Fruit fly (Drosophila melanogaster) whole organism, larva: ENCODE results near the gene Syx18.

Experiments used
- noc ChIP-seq: fragments of 200-800 bp; sonication (Bioruptor generic); optimal IDR thresholded peaks from 3 replicates; lab custom pipeline; 2019; ENCODE audit warnings: missing biosample characterization, mild to moderate bottlenecking, missing genetic modification characterization, moderate library complexity

The Syx18 gene

DNA sequence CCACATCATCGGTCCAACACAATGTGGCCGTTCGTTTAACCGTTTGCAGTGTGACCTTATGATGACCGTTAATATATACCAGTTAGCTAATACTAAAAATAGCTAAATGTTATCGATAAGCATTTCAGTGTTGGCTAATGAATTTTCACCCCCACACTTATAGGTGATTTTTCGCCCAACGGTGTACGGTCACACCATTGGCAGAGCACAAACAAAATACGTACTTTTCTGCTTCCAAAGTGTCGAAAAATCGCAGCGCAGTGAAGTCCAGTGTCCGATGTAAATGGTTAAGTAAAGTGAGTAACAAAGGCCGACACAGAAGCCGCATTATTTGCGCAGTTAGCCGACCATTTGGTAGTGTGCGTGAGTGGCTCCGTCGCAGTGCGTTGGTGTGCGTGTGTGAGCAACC, at the start of gene Syx18, which contains the start of gene atl:
TSS of gene Syx18 (minus strand) at position 46 of the 409 bp plus-strand sequence.
TSS of gene atl (plus strand) at position 155 of the 409 bp plus-strand sequence.
- TF ChIP-seq noc, result no peak

DNA sequence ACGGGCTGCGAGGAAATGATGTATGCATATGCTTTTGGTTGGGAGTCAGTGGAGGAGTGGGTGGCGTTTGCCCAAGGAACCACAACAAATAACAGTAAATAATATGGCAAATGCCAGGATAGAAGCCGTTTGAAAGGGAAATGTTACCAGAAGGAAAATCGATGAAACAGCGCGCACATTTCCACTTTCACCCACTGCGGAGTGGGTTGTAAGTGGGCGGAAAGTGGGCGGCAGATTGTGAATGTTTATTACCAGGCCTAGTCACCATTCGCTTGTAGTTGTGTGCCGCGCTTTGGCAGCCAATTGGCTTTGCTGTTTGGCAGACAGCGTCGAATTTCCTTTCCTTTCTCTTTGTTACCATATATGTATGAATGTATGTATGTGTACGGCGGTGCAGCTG, 46.3 kb upstream of the Syx18 start:
- TF ChIP-seq noc, result no peak

DNA sequence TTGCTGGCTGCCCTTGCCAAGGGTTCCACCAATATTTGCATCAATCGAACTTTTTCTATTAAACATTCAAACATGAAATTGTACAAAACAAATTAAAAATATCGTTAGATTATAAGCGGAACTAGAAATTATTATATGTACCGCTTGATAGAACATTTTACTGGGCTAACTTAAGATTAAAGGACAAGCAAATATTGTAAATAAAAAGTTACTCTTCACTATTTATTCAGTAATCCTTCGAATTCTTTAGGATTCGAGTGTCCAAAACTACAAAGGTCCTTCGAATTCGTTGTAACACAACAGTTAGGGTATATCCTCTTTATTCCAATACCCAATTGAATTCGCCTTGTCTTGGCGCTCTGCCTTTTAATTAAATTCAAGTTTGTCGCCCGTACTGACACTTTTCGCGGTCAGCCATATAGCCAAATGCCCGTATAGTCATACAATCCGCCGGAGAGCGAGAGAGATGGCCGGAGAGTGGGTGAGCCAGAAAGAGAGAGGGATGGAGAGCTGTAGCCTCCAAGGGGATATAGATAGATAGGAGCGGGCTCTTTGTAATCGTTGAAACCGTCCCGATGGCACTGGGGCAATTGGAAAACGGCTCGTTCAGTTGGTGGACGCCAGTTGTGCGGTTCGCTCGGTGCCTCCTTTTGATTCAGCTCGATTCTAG, 42.3 kb upstream of the Syx18 start:
- TF ChIP-seq noc, result no peak

DNA sequence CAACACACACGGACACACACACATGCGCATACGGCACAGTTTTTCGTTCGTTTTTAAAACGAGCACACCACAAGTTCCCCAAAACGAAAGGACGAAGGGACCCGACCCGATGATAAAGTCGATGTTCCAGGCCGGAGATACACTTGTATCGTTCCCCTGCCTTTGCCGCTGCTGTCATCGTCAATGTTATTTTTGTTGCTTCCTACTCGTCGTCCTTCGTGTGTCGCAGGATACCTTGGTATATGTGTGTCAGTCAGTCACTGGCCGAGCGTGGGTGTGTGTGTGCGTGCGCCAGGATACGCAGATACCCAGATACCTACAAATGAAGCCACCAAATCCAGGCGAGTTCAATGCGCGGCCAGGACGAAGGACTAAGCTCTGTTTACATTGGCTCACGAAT, 37.7 kb upstream of the Syx18 start:
- no peak for TF ChIP-seq noc

DNA sequence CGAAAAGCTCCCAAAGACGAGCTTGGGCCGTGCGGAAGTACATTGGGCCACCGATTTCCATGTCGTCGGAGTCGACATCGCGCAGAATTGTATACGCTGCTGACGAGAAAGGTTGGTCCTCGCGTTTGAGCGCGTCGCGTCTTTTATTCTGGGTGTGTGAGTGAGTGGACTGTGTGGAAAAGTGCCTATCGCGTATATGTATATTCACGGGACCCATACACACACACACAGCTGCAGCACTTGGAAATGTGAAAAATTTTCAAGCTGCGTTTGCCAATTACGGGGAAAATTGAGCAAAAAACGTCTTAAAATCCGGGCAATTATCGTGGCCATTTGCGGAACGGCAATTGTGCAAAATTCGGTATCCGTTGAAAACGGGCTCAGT, 37.0 kb upstream of the Syx18 start, which contains the start of gene slo:
TSS of gene slo (plus strand) at position 80 of the 385 bp plus-strand sequence.
- no peak for TF ChIP-seq noc

DNA sequence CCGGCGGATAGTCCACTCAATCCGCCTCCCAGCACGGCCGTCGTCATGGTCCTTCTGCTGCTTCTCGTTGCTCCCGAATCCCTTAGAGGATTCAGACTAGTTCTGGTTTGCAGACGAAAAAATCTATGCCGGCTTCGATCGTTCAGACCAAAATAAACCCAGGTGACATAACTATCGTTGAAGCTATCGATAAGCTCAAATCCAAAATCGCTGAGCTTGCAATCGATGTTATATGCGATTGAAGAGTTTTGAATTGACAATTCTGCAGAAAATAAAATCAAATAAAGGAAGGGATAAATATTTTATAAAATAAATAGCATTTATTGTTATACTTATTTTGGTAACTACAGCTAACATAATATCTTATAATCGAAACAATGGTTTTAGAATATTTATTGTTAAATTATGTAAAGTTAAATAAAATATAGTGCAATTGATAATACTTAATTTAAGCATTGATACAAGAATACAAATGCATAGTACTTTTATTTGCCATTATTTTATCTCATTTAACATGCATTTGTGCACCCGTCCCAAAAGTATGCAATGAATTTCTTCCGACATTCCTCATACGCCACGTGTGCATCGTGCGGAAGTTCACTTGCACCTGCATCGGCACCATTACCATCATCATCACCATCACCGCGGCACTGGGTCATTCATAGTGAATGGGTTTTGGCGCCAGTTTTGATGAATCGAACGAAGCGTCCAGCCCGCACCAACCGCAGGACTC, 36.5 kb upstream of the Syx18 start, which contains the start of gene Ppox:
TSS of gene Ppox (minus strand) at position 173 of the 733 bp plus-strand sequence.
- no peak for TF ChIP-seq noc

DNA sequence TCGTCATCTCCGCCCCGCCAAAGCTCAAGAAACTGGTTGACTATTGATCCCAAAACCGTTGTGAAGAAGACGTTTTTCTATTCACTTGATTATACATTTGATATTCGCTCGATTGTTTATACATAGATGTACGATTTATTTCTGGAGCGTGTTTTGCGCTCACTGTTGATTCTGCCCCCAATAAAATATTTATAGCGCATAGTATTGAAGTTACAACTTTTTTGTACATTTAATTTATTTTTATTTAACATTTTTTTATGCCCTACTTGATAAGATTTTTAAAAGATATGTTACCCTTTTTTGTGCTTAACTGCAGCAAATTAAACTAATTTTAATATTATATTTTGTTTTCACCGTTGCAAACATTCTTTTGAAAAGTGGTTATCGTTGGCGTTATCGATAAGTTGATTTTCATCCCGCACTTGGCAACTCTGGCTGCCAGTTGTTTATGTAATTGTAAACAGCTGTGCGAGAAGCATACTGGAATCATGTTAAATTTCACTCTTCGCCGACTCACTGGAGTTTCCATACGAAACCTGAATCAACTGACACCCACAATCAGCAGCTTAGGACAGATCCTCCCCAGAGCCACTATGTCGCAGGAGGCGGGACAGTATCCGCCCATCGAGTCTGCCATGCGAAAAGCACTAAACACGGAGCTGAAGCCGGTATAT, 33.9 kb upstream of the Syx18 start, which contains the start of gene CG31126:
TSS of gene CG31126 (plus strand) at position 449 of the 674 bp plus-strand sequence.
- TF ChIP-seq noc, result no peak

DNA sequence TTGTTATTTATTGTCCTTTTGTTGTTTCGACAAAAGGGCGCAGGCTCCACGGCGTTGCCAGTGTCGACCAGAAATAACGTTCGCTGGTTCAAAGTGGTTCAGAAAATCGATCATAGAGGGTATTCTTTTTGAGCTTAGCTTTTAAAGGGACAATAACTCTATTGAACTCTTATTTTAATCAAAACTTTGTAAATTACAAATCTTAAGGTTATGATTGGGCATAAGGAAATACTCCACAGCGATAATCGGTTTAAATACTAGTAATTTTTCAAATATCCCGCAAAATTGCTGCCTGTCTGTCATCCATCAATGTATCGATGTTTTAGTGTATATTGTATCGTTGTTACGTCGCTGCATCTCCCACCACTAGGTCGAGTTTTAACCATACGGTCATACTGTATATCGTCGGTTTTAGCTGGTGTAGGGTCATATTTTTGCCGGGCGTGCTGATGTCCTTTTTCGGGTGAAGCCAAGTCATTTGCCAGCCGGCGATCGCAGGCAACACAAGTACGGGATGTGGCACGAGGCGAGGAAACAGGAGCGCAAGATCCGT, 29.5 kb upstream of the Syx18 start, which contains the start of the genes CG31125 and CG6695:
TSS of gene CG31125 (minus strand) at position 51 of the 553 bp plus-strand sequence.
TSS of gene CG6695 (plus strand) at position 391 of the 553 bp plus-strand sequence.
- TF ChIP-seq noc, result no peak

DNA sequence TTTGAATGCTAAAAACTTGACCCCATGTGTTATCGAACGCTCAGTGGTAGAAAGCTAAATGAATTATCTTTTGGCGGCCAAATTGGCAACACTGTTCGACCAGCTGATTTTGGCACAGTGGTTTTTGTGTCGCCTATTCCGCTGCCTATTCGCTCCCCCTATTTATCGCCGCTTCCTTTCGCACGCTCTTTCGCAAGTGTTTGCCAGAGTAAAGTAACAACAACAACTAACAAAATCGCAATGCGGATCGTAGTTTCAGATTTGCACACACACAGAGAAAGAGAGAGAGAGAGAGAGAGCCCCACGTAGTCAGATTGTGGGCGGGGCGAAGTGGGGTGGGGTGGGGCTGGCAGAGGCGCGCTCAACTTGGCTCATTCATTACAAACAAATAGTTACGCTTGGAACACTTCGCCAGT, 25.7 kb upstream of the Syx18 start:
- no peak for TF ChIP-seq noc

DNA sequence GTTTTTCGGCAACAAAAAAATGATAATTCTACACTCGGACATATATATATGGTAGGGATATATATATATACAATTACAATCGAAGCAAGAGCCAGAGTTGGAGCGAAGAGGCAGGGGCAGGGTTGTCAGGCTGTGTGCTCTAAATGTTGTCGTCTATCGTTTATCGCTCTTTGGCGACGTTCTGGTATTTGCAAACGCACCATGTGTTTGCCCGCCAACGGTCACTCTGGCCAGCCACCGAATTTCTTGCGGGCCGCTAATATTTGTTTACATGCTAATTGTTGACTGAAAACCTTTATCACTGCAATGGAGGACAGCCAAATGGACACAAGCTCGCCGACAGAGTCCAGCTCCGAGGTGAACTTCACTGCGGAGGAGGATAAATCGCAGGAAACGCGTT, 24.6 kb upstream of the Syx18 start, which contains the start of the genes puf and ash2:
TSS of gene puf (minus strand) at position 121 of the 400 bp plus-strand sequence.
TSS of gene ash2 (plus strand) at position 203 of the 400 bp plus-strand sequence.
- TF ChIP-seq noc, result no peak

DNA sequence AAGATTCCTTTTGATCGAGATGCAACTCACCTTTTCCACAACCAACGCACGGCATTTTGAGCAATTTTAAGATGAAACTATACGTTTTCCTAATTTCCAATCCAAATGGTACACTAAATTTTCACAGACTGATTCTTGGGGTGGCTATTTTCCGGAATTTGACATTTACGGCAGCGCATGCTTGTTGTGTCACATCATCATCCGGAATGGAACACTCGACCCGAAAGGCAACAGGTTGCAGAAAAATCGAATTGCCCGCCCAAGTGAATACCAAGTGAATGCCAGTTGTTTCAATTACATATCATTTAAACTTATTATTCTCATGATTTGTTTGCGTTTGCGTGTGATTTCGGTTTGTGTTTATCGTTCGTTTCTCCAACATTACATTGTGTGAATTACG, 9.6 kb upstream of the Syx18 start, which contains the start of gene MtnF:
TSS of gene MtnF (minus strand) at position 209 of the 400 bp plus-strand sequence.
- no peak for TF ChIP-seq noc

DNA sequence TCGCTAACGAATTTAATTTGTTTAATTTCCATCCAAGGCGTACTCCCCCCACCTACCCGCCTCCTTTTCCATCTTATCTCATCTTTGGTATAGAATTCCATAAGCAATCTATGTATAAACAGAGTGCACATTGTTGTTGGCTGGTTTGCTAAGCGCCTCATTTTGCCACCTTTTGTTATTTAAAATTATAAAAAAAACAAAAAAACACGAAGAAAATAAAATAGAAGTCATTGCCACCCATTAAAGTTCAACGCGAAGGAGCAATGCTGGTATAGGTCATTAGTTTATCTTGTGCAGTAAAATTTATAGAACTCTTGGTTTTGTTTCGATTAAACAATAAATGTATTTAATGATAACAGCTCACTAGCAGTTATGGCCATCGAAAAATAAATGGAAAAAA, 8.9 kb upstream of the Syx18 start:
- no peak for TF ChIP-seq noc

DNA sequence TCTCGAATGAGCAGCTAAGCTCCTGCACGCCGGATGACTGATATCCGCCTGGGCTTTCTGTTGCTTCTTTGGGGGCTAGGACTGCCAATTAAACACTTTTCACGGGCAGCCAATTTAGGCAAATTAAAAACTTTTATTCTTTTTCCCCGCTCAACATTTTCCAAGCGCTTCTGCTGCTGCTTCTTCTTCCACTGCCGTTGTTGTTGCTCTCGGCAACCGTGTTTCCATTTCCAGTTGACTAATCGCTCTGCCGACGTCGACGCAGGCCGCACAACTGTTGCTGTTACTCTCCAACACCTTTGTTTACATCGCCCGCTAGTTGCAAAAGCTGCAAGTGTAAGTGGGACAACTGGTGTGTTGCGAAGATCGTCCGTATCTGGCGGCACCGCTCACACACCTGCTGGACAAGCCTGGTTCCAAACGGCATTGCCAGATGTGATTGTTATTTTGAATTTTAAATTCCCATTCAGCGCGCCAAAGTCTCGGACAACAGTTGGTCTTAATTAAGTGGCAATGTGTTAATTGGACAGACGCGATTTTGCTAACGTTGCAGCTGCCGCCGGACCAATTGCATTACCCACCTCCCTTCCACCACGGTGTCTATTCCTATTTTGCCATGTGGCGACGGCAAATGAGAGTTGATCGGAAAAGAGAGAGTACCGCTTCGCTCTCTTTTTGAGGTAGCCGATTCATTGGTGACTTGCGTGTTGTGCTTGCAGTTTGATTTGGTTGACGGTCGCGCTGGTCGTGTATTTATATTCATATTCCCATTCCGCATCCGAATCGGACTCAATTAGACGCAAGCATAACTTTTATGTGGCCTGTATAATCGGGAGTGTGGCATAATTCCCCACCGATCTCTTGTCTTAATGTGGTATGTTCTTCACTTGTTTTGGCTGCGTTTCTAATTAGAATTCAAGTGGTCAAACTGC, 4.8 kb upstream of the Syx18 start, which contains the start of gene Wsck:
TSS of gene Wsck (minus strand) at position 199 of the 932 bp plus-strand sequence.
- no peak for TF ChIP-seq noc

DNA sequence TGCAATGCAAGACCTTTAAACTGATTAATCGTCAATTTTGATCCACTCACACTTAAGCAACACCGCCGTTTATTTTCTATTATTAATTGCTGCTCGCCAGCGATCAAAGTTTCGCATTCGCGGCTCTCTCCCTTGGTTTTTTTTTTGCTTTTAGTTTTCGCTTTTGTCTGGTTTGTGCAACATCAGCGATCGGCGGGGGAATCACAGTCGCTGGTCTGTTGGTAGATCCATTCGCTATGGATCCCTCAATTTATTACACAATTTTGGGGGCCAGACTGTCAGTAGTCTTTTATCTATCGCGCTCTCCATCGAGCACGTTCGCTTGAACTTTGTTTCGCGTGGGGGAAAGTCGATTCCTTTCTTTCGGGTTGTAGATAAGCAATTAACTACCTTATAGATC, 1.3 kb upstream of the Syx18 start:
- no peak for TF ChIP-seq noc

DNA sequence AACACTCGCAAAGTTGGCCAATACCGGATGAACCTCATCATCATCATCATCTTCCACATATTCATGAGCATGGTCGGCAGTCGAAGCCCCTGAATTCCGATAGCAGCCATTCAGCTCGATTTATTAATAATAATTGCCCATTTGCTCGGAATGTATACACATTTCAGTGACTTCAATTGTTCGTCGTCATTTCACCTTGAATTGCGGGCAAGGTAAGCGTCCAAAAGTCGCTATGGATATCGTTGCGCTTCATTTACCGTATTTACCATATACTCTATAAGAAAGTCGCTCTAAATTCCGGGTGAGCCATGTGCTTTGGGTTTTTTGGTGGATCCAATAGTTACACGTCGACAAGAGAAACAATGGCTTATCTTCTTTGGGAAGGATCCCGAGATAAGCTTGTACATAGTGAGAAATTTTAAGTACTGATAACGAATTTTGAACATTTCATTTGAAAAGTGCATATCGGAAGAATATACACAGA, 683 bp upstream of the Syx18 start:
- TF ChIP-seq noc, result peak; percentile 25
